Worm (Caenorhabditis elegans): ENCODE data around the gene acc-1.
A peak's percentile ranks its signal among the peaks of the same experiment; 100 is the strongest.

The acc-1 gene

DNA sequence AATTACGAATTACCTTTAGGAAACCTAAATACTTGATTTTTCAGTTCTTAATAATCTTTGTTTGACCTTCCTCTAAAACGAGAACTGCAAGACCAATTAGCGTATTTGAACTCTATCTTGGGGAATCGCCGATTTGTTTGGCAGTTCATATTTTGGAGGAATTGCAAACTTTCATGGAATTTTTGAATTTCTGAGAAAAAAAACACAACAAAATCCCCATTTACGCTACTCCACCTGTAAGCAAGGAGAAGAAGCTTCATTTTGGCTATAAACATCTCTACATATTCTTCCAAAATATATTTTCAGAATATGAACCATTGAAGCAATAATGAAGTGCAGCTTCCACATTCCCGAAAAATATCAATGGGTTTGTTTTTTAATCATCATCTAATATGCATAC lies 35.0 kb downstream of the acc-1 start, which contains the start of gene twk-9:
twk-9 (plus strand) TSS at position 301 of the 400 bp plus-strand sequence.
- no peak for TF ChIP-seq mab-5 (tag; optimal IDR thresholded peaks at IDR 0.05)

DNA sequence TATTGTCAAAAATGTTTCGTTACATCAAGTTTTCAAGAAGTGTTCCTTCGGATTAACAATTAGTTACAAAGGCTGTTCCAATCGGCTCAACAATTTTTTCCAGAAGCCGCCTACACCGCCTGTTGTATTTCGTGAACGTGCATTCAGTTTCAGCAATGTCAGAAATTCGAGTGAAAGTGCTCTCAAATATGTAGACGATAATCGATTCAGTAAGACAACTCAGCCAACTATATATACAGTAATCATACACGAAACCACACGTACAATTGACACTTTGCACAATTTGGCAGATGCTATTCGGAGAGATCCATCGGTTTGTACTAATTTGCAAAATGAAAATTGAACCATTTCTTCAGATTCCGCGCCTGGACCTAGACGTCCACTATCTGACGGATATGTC lies 38.7 kb downstream of the acc-1 start:
- no peak for TF ChIP-seq bed-3 (GFP tag; optimal IDR thresholded peaks at IDR 0.05)

DNA sequence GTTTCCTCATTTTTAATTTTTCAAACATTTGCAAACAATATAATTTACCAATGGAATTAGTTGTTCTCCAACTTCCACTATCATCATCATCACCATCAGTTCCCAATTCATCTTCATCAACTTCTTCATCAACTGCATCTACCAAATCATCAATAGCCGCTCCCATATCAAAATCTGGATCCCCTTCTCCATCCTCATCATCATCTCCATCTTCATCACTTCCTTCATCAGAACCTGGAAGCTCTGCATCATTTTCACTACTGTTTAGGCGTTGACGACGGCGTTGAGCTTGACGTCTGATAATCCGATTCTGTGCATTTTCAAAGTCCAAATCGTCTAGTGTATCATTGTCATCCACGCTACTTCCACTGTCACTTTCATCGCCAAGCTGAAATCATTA lies 40.0 kb downstream of the acc-1 start:
- TF ChIP-seq M03D4.4 (tag; optimal IDR thresholded peaks at IDR 0.05) (no peak), sem-2 (GFP tag; optimal IDR thresholded peaks at IDR 0.05) (no peak), cnd-1 (tag; optimal IDR thresholded peaks at IDR 0.05) (no peak), ceh-39 (tag; optimal IDR thresholded peaks at IDR 0.05) (no peak), drap-1 (GFP tag; optimal IDR thresholded peaks at IDR 0.05) (no peak), elt-3 (tag; optimal IDR thresholded peaks at IDR 0.05) (no peak), lin-32 (GFP tag; optimal IDR thresholded peaks at IDR 0.05) (no peak), ceh-43 (GFP tag; optimal IDR thresholded peaks at IDR 0.05) (no peak), mab-5 (tag; optimal IDR thresholded peaks at IDR 0.05) (no peak), tbx-8 (GFP tag; optimal IDR thresholded peaks at IDR 0.05) (no peak), nhr-12 (tag; optimal IDR thresholded peaks at IDR 0.05) (no peak), snpc-4 (tag; optimal IDR thresholded peaks at IDR 0.05) (no peak), ceh-83 (GFP tag; optimal IDR thresholded peaks at IDR 0.05) (no peak), zip-8 (tag; optimal IDR thresholded peaks at IDR 0.05) (no peak), ham-2 (GFP tag; optimal IDR thresholded peaks at IDR 0.05) (no peak)

DNA sequence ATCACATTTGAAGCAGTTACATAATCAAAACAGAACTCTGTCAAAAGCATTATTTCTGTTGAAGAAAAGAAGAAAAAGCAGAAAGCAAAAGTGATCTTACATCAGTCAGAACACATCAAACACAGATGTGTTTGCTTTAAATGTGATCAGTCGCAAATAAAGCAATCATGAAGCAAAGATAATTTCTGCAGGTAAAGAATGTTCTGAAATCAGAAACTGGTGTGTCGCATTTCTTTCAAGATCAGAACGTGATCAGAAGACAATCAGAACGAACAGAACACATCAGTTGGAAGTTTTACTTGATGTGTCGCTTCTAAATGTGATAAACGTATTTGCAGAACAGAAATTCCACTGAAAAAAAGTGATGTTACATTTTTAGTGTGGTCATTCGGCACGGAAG lies 41.2 kb downstream of the acc-1 start:
- TF ChIP-seq ceh-43 (GFP tag; optimal IDR thresholded peaks at IDR 0.05) (no peak), unc-62 (GFP tag; optimal IDR thresholded peaks at IDR 0.05) (no peak), nhr-12 (tag; optimal IDR thresholded peaks at IDR 0.05) (no peak), nhr-28 (tag; optimal IDR thresholded peaks at IDR 0.05) (no peak), nhr-2 (tag; optimal IDR thresholded peaks at IDR 0.05) (no peak), drap-1 (GFP tag; optimal IDR thresholded peaks at IDR 0.05) (no peak), nhr-237 (tag; optimal IDR thresholded peaks at IDR 0.05) (no peak), lin-13 (tag; optimal IDR thresholded peaks at IDR 0.05) (no peak), blmp-1 (tag; optimal IDR thresholded peaks at IDR 0.05) (no peak), bed-3 (GFP tag; optimal IDR thresholded peaks at IDR 0.05) (no peak), sptf-1 (tag; optimal IDR thresholded peaks at IDR 0.05) (no peak), lin-32 (GFP tag; optimal IDR thresholded peaks at IDR 0.05) (no peak), ham-2 (GFP tag; optimal IDR thresholded peaks at IDR 0.05) (no peak), ztf-11 (tag; optimal IDR thresholded peaks at IDR 0.05) (no peak), sem-2 (GFP tag; optimal IDR thresholded peaks at IDR 0.05) (no peak), mab-5 (tag; optimal IDR thresholded peaks at IDR 0.05) (no peak), mls-2 (tag; optimal IDR thresholded peaks at IDR 0.05) (no peak), tbx-8 (GFP tag; optimal IDR thresholded peaks at IDR 0.05) (no peak), M03D4.4 (tag; optimal IDR thresholded peaks at IDR 0.05) (no peak)

DNA sequence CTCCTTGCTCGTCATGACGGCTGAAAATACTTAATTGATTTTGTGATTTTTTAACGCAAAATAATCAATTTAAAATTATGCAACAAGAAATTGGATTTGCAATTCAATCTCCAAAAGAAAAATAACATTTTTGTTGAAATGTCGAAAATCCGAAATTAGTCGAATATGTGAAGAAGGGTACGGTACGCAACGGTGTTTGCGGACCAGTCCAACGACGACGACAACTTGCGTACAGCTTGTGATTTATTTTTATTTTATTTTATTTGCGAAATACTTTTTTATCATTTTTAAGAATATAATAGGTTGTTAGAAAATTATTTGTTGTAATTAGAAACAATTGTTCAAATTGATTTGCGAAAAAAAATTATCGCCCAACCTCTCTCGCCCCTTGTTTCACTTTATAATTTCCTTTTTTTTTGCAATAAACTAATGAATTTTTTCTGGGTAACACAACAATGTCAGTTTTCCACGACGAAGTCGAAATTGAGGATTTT lies 48.9 kb downstream of the acc-1 start, which contains the start of the genes dcaf-1 and dph-3:
dcaf-1 (minus strand) TSS at position 20 of the 494 bp plus-strand sequence.
dph-3 (plus strand) TSS at position 444 of the 494 bp plus-strand sequence.
- peak; percentile 57 for TF ChIP-seq mep-1 (tag; optimal IDR thresholded peaks at IDR 0.05)
- peak; percentile 97 for TF ChIP-seq lsy-2 (tag; optimal IDR thresholded peaks at IDR 0.05)
- no peak for TF ChIP-seq hlh-1 (tag; optimal IDR thresholded peaks at IDR 0.05)

DNA sequence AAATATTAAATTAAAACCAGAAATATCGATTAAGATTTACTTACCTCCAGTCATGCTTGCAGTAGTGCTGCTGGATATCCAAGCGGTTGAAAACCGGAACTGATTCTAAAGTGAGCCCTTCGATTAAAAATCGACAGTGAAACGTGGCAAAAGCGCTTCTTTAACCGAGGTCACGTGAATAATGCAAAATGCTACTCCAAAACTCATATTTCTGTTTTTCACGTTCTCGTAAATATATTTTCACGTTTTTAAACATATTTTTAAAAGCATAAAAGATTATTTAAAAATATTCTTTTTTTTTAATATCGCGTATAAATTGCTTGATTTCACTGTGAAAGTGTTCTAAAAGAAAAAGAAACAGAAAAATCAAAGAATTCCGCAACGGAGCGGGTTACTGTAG lies 51.4 kb downstream of the acc-1 start, which contains the start of gene ant-1.3:
ant-1.3 (minus strand) TSS at position 101 of the 400 bp plus-strand sequence.
- no peak for TF ChIP-seq elt-1 (tag; optimal IDR thresholded peaks at IDR 0.05; ENCODE audit: borderline replicate concordance, insufficient read depth)
- TF ChIP-seq M03D4.4 (tag; optimal IDR thresholded peaks at IDR 0.05), result no peak
- TF ChIP-seq flh-1 (GFP tag; optimal IDR thresholded peaks at IDR 0.05), result no peak
- TF ChIP-seq lin-32 (GFP tag; optimal IDR thresholded peaks at IDR 0.05), result no peak
- TF ChIP-seq lin-13 (tag; optimal IDR thresholded peaks at IDR 0.05), result no peak
- TF ChIP-seq pha-4 (tag; optimal IDR thresholded peaks at IDR 0.05), result no peak
- TF ChIP-seq elt-3 (tag; optimal IDR thresholded peaks at IDR 0.05), result no peak
- no peak for TF ChIP-seq nhr-76 (tag; optimal IDR thresholded peaks at IDR 0.05)
- no peak for TF ChIP-seq drap-1 (GFP tag; optimal IDR thresholded peaks at IDR 0.05)
- TF ChIP-seq mls-2 (tag; optimal IDR thresholded peaks at IDR 0.05), result no peak
- TF ChIP-seq ces-1 (GFP tag; optimal IDR thresholded peaks at IDR 0.05), result no peak
- no peak for TF ChIP-seq ceh-43 (GFP tag; optimal IDR thresholded peaks at IDR 0.05)
- TF ChIP-seq sem-2 (GFP tag; optimal IDR thresholded peaks at IDR 0.05), result no peak
- no peak for TF ChIP-seq cnd-1 (tag; optimal IDR thresholded peaks at IDR 0.05)
